Worm (Caenorhabditis elegans): ENCODE measurements around the gene Y38A10A.2.
"Not testable (repeated sequence)": the region's sequence is repeated elsewhere in the genome, so short reads cannot be mapped to it uniquely, and the experiment has no call there.

ce11 chrV:6069968-6070367, 6.7 kb upstream of the Y38A10A.2 start, which contains the start of gene fbxa-214:
- not testable (repeated sequence) for TF ChIP-seq tlp-1 (tag; optimal IDR thresholded peaks at IDR 0.05); fos-1 (tag; optimal IDR thresholded peaks at IDR 0.05); tbx-2 (tag; optimal IDR thresholded peaks at IDR 0.05); nhr-28 (tag; optimal IDR thresholded peaks at IDR 0.05); ztf-4 (tag; optimal IDR thresholded peaks at IDR 0.05); lin-35 (GFP tag; optimal IDR thresholded peaks at IDR 0.05); snu-23 (GFP tag; optimal IDR thresholded peaks at IDR 0.05); lin-39 (tag; optimal IDR thresholded peaks at IDR 0.05)

Data from whole organism, L1 larva.